Fruit fly (Drosophila melanogaster) whole organism, embryonic: Measurements from ENCODE around the gene CG15286.

Source experiments
- CG10274 ChIP-seq: fragments of 200-800 bp; sonication (Bioruptor generic); optimal IDR thresholded peaks from 3 replicates; lab custom pipeline; 2017; ENCODE audit warnings: missing biosample characterization, mild to moderate bottlenecking, missing genetic modification characterization
- CG12769 ChIP-seq: fragments of 200-800 bp; sonication (Bioruptor generic); optimal IDR thresholded peaks from 2 replicates; lab custom pipeline; 2019; ENCODE audit warnings: missing biosample characterization, mild to moderate bottlenecking, missing genetic modification characterization, moderate library complexity
- CG2678 ChIP-seq: fragments of 200-800 bp; sonication (Bioruptor generic); optimal IDR thresholded peaks from 3 replicates; lab custom pipeline; 2019; ENCODE audit warnings: missing biosample characterization, mild to moderate bottlenecking, missing genetic modification characterization, moderate library complexity
- CG4707 ChIP-seq: fragments of 200-800 bp; sonication (Bioruptor generic); optimal IDR thresholded peaks from 2 replicates; lab custom pipeline; 2018; ENCODE audit warnings: missing biosample characterization, mild to moderate bottlenecking, missing genetic modification characterization, moderate library complexity
- Hand ChIP-seq: fragments of 200-800 bp; sonication (Bioruptor generic); optimal IDR thresholded peaks from 2 replicates; lab custom pipeline; 2017; ENCODE audit warnings: mild to moderate bottlenecking, missing biosample characterization, missing genetic modification reagents, missing genetic modification characterization
- Hr39 ChIP-seq: fragments of >200 bp; optimal IDR thresholded peaks from 2 replicates; lab custom pipeline; 2017
- Meics ChIP-seq: fragments of 200-800 bp; sonication (Bioruptor generic); optimal IDR thresholded peaks from 2 replicates; lab custom pipeline; 2017; ENCODE audit warnings: missing biosample characterization, mild to moderate bottlenecking, missing genetic modification characterization
- Myb ChIP-seq: fragments of 200-800 bp; sonication (Bioruptor generic); optimal IDR thresholded peaks from 2 replicates; lab custom pipeline; 2016; ENCODE audit warnings: missing biosample characterization, missing genetic modification characterization
- tll ChIP-seq, 2 experiments: fragments of 200-800 bp in 1 of 2; fragments of >200 bp in 1 of 2; sonication (Bioruptor generic) in 1 of 2; optimal IDR thresholded peaks; 2 replicates each; lab custom pipeline; 2017 to 2019; ENCODE audit warnings: missing biosample characterization in 2 of 2, missing genetic modification characterization in 2 of 2, mild to moderate bottlenecking in 1 of 2, moderate library complexity in 1 of 2
- toy ChIP-seq: fragments of 200-800 bp; sonication (Bioruptor generic); IDR thresholded peaks from 2 replicates; pipeline ENCODE4 v1.3.6; 2022; ENCODE audit warnings: missing biosample characterization, missing genetic modification characterization
- twi ChIP-seq: fragments of 200-800 bp; optimal IDR thresholded peaks from 2 replicates; lab custom pipeline; 2019; ENCODE audit warnings: missing biosample characterization, mild to moderate bottlenecking, missing genetic modification characterization, moderate library complexity

- no peak for TF ChIP-seq toy (GFP tag; lab: Robert Waterston, UW)
- no peak for TF ChIP-seq Myb (GFP tag; lab: Kevin White, UChicago)
- no peak for TF ChIP-seq CG10274 (GFP tag; lab: Kevin White, UChicago)
- no peak for TF ChIP-seq tll (GFP tag; optimal IDR thresholded peaks at IDR 0.05; lab: Kevin White, UChicago)
- no peak for TF ChIP-seq Meics (GFP tag; lab: Kevin White, UChicago)
- no peak for TF ChIP-seq CG2678 (tag; lab: Kevin White, UChicago)
- no peak for TF ChIP-seq Hand (GFP tag; lab: Kevin White, UChicago)
- TF ChIP-seq Hr39, result no peak
- TF ChIP-seq twi (tag; lab: Kevin White, UChicago), result no peak
- TF ChIP-seq CG4707 (GFP tag; lab: Kevin White, UChicago), result no peak
- TF ChIP-seq CG12769, result no peak
These were observed at the start of gene CG15286 for dm6 chr2L:14337940-14338339.
